Fruit fly (Drosophila melanogaster) whole organism, embryonic: Measurements from ENCODE around the gene CG31960.

Experiments used
- ATbp ChIP-seq: fragments of 200-800 bp; sonication (Bioruptor generic); optimal IDR thresholded peaks from 2 replicates; lab custom pipeline; 2017; ENCODE audit warnings: missing biosample characterization, mild to moderate bottlenecking, missing genetic modification characterization, missing genetic modification reagents
- BEAF-32 ChIP-seq: fragments of 200-800 bp; sonication (Bioruptor generic); optimal IDR thresholded peaks from 3 replicates; lab custom pipeline; 2017; ENCODE audit warnings: missing biosample characterization, missing genetic modification characterization, mild to moderate bottlenecking, moderate library complexity, missing genetic modification reagents
- CG10147 ChIP-seq: fragments of 200-800 bp; sonication (Bioruptor generic); optimal IDR thresholded peaks from 2 replicates; lab custom pipeline; 2019; ENCODE audit warnings: missing biosample characterization, mild to moderate bottlenecking, missing genetic modification characterization, moderate library complexity
- CG10209 ChIP-seq: fragments of 200-800 bp; sonication (Bioruptor generic); optimal IDR thresholded peaks from 3 replicates; lab custom pipeline; 2017; ENCODE audit warnings: missing biosample characterization, mild to moderate bottlenecking, missing genetic modification characterization, missing genetic modification reagents
- CG10959 ChIP-seq: fragments of 200-800 bp; sonication (Bioruptor generic); IDR thresholded peaks from 2 replicates; pipeline ENCODE4 v1.3.6; 2022; ENCODE audit warnings: missing biosample characterization, missing genetic modification characterization
- CG11723 ChIP-seq: fragments of 200-800 bp; sonication (Bioruptor generic); optimal IDR thresholded peaks from 2 replicates; lab custom pipeline; 2017; ENCODE audit warnings: missing biosample characterization, mild to moderate bottlenecking, missing genetic modification characterization
- CG13287 ChIP-seq: fragments of 200-800 bp; sonication (Bioruptor generic); IDR thresholded peaks from 2 replicates; pipeline ENCODE4 v1.3.6; 2022; ENCODE audit warnings: missing biosample characterization, missing genetic modification characterization; ENCODE audit not compliant: partially characterized antibody
- CG1603 ChIP-seq: fragments of 200-800 bp; sonication (Bioruptor generic); optimal IDR thresholded peaks from 2 replicates; lab custom pipeline; 2019; ENCODE audit warnings: missing biosample characterization, mild to moderate bottlenecking, missing genetic modification characterization, moderate library complexity
- CG16779 ChIP-seq: fragments of 200-800 bp; sonication (Bioruptor generic); IDR thresholded peaks from 2 replicates; pipeline ENCODE4 v1.3.6; 2022; ENCODE audit warnings: missing biosample characterization, missing genetic modification characterization
- CG2202 ChIP-seq: fragments of 200-800 bp; sonication (Bioruptor generic); optimal IDR thresholded peaks from 2 replicates; lab custom pipeline; 2018; ENCODE audit warnings: missing biosample characterization, mild to moderate bottlenecking, missing genetic modification characterization
- CG2712 ChIP-seq: fragments of 200-800 bp; optimal IDR thresholded peaks from 3 replicates; lab custom pipeline; 2019; ENCODE audit warnings: missing biosample characterization, mild to moderate bottlenecking, missing genetic modification characterization, moderate library complexity
- CG34422 ChIP-seq: fragments of 200-800 bp; sonication (Bioruptor generic); IDR thresholded peaks from 3 replicates; pipeline ENCODE4 v1.3.6; 2022; ENCODE audit warnings: missing biosample characterization, missing genetic modification characterization
- CG4282 ChIP-seq: fragments of 200-800 bp; sonication (Bioruptor generic); optimal IDR thresholded peaks from 2 replicates; lab custom pipeline; 2016; ENCODE audit warnings: missing biosample characterization, missing genetic modification characterization
- CG6791 ChIP-seq: fragments of 200-800 bp; sonication (Bioruptor generic); IDR thresholded peaks from 3 replicates; pipeline ENCODE4 v1.3.6; 2022; ENCODE audit warnings: missing biosample characterization, missing genetic modification characterization; ENCODE audit not compliant: partially characterized antibody
- CG8924 ChIP-seq: fragments of 200-800 bp; optimal IDR thresholded peaks from 3 replicates; lab custom pipeline; 2019; ENCODE audit warnings: missing biosample characterization, mild to moderate bottlenecking, missing genetic modification characterization, moderate library complexity
- CHES-1-like ChIP-seq: fragments of 200-800 bp; sonication (Bioruptor generic); optimal IDR thresholded peaks from 2 replicates; lab custom pipeline; 2016; ENCODE audit warnings: missing biosample characterization, missing genetic modification characterization
- D ChIP-seq, 2 experiments: fragments of 200-800 bp in 1 of 2; fragments of >200 bp in 1 of 2; sonication (Bioruptor generic) in 1 of 2; optimal IDR thresholded peaks; 2 replicates in 1 of 2; 3 replicates in 1 of 2; lab custom pipeline; 2017; ENCODE audit warnings: mild to moderate bottlenecking in 1 of 2, missing biosample characterization in 1 of 2, missing genetic modification characterization in 1 of 2, missing genetic modification reagents in 1 of 2
- D19B ChIP-seq: fragments of 200-800 bp; sonication (Bioruptor generic); optimal IDR thresholded peaks from 2 replicates; lab custom pipeline; 2017; ENCODE audit warnings: missing biosample characterization, mild to moderate bottlenecking, missing genetic modification characterization
- Dfd ChIP-seq, 2 experiments: fragments of >200 bp; optimal IDR thresholded peaks; 2 replicates each; lab custom pipeline; 2017; ENCODE audit warnings: missing biosample characterization in 2 of 2, missing genetic modification characterization in 2 of 2
- Ets65A ChIP-seq: fragments of 200-800 bp; sonication (Bioruptor generic); peaks from one replicate; lab custom pipeline; 2016; ENCODE audit warnings: missing biosample characterization, missing genetic modification characterization
- Gsc ChIP-seq: fragments of 200-800 bp; sonication (Bioruptor generic); IDR thresholded peaks from 2 replicates; pipeline ENCODE4 v1.3.6; 2022; ENCODE audit warnings: missing biosample characterization, missing genetic modification characterization
- Gug ChIP-seq: fragments of 200-800 bp; sonication (Bioruptor generic); IDR thresholded peaks from 4 replicates; pipeline ENCODE4 v1.3.6; 2022; ENCODE audit warnings: missing biosample characterization, missing genetic modification characterization
- H15 ChIP-seq: fragments of 200-800 bp; sonication (Bioruptor generic); IDR thresholded peaks from 3 replicates; pipeline ENCODE4 v1.3.6; 2022; ENCODE audit warnings: missing biosample characterization, missing genetic modification characterization
- Lpt ChIP-seq: fragments of >200 bp; optimal IDR thresholded peaks from 2 replicates; lab custom pipeline; 2018; ENCODE audit warnings: missing biosample characterization, missing genetic modification characterization
- Mad ChIP-seq: fragments of 200-800 bp; sonication (Bioruptor generic); optimal IDR thresholded peaks from 2 replicates; lab custom pipeline; 2016; ENCODE audit warnings: missing biosample characterization, missing genetic modification characterization
- NfI ChIP-seq: fragments of 200-800 bp; sonication (Bioruptor generic); optimal IDR thresholded peaks from 3 replicates; lab custom pipeline; 2018; ENCODE audit warnings: missing biosample characterization, mild to moderate bottlenecking, missing genetic modification characterization, moderate library complexity
- Ravus ChIP-seq: fragments of 200-800 bp; sonication (Bioruptor generic); IDR thresholded peaks from 2 replicates; pipeline ENCODE4 v1.3.6; 2022; ENCODE audit warnings: missing biosample characterization, missing genetic modification characterization
- Sin3A ChIP-seq: fragments of >200 bp; optimal IDR thresholded peaks from 2 replicates; lab custom pipeline; 2018
- Xrp1 ChIP-seq: fragments of 200-800 bp; sonication (Bioruptor generic); IDR thresholded peaks from 2 replicates; pipeline ENCODE4 v1.3.6; 2022; ENCODE audit warnings: missing biosample characterization, missing genetic modification characterization
- abd-A ChIP-seq: fragments of 200-800 bp; sonication (Bioruptor generic); optimal IDR thresholded peaks from 3 replicates; lab custom pipeline; 2019; ENCODE audit warnings: missing biosample characterization, mild to moderate bottlenecking, missing genetic modification characterization, moderate library complexity
- az2 ChIP-seq: fragments of 200-800 bp; sonication (Bioruptor generic); optimal IDR thresholded peaks from 3 replicates; lab custom pipeline; 2016; ENCODE audit warnings: missing biosample characterization, missing genetic modification characterization
- bcd ChIP-seq: fragments of 200-800 bp; sonication (Bioruptor generic); optimal IDR thresholded peaks from 2 replicates; lab custom pipeline; 2017; ENCODE audit warnings: missing biosample characterization, mild to moderate bottlenecking, missing genetic modification characterization
- cato ChIP-seq: fragments of 200-800 bp; sonication (Bioruptor generic); optimal IDR thresholded peaks from 2 replicates; lab custom pipeline; 2016; ENCODE audit warnings: missing biosample characterization, missing genetic modification characterization, borderline replicate concordance
- chn ChIP-seq: fragments of 200-800 bp; sonication (Bioruptor generic); optimal IDR thresholded peaks from 2 replicates; lab custom pipeline; 2016; ENCODE audit warnings: missing biosample characterization, missing genetic modification characterization
- esg ChIP-seq: fragments of 200-800 bp; sonication (Bioruptor generic); conservative IDR thresholded peaks from 2 replicates; pipeline ENCODE4 v1.3.6; 2022; ENCODE audit warnings: missing biosample characterization, missing genetic modification characterization
- fu2 ChIP-seq: fragments of 200-800 bp; sonication (Bioruptor generic); optimal IDR thresholded peaks from 2 replicates; lab custom pipeline; 2016; ENCODE audit warnings: missing biosample characterization, missing genetic modification characterization
- gfzf ChIP-seq: fragments of 200-800 bp; sonication (Bioruptor generic); optimal IDR thresholded peaks from 2 replicates; lab custom pipeline; 2016; ENCODE audit warnings: missing biosample characterization, mild to moderate bottlenecking, missing genetic modification characterization, moderate library complexity
- grau ChIP-seq: fragments of 200-800 bp; optimal IDR thresholded peaks from 3 replicates; lab custom pipeline; 2019; ENCODE audit warnings: missing biosample characterization, mild to moderate bottlenecking, missing genetic modification characterization, moderate library complexity
- gsb-n ChIP-seq: fragments of 200-800 bp; sonication (Bioruptor generic); optimal IDR thresholded peaks from 3 replicates; lab custom pipeline; 2018; ENCODE audit warnings: missing biosample characterization, mild to moderate bottlenecking, missing genetic modification characterization
- hbn ChIP-seq: fragments of 200-800 bp; sonication (Bioruptor generic); IDR thresholded peaks from 2 replicates; pipeline ENCODE4 v1.3.6; 2022; ENCODE audit warnings: missing biosample characterization, missing genetic modification characterization; ENCODE audit not compliant: partially characterized antibody
- her ChIP-seq: fragments of 200-800 bp; sonication (Bioruptor generic); optimal IDR thresholded peaks from 2 replicates; lab custom pipeline; 2016; ENCODE audit warnings: missing biosample characterization, missing genetic modification characterization
- kay ChIP-seq: fragments of 200-800 bp; sonication (Bioruptor generic); optimal IDR thresholded peaks from 2 replicates; lab custom pipeline; 2016; ENCODE audit warnings: missing biosample characterization, missing genetic modification characterization
- maf-S ChIP-seq: fragments of 200-800 bp; sonication (Bioruptor generic); optimal IDR thresholded peaks from 2 replicates; lab custom pipeline; 2016; ENCODE audit warnings: missing biosample characterization, missing genetic modification characterization
- mam ChIP-seq: fragments of 200-800 bp; sonication (Bioruptor generic); optimal IDR thresholded peaks from 3 replicates; lab custom pipeline; 2016; ENCODE audit warnings: missing biosample characterization, missing genetic modification characterization
- pan ChIP-seq, 4 experiments: fragments of >200 bp in 3 of 4; fragments of 200-800 bp in 1 of 4; sonication (Bioruptor generic) in 1 of 4; optimal IDR thresholded peaks in 3 of 4; IDR thresholded peaks in 1 of 4; 2 replicates each; pipeline versions ENCODE4 v1.3.6 to Lab custom; 2017 to 2022; ENCODE audit warnings: missing biosample characterization in 2 of 4, missing genetic modification characterization in 2 of 4, mixed read lengths in 1 of 4
- repo ChIP-seq: fragments of 200-800 bp; sonication (Bioruptor generic); optimal IDR thresholded peaks from 2 replicates; lab custom pipeline; 2016; ENCODE audit warnings: missing biosample characterization, missing genetic modification characterization
- seq ChIP-seq: fragments of 200-800 bp; sonication (Bioruptor generic); IDR thresholded peaks from 2 replicates; pipeline ENCODE4 v1.3.6; 2022; ENCODE audit warnings: missing biosample characterization, missing genetic modification characterization
- tna ChIP-seq: fragments of 200-800 bp; sonication (Bioruptor generic); IDR thresholded peaks from 2 replicates; pipeline ENCODE4 v1.3.6; 2022; ENCODE audit warnings: missing biosample characterization, missing genetic modification characterization; ENCODE audit not compliant: partially characterized antibody
- ttk ChIP-seq: fragments of 200-800 bp; sonication (Bioruptor generic); IDR thresholded peaks from 2 replicates; pipeline ENCODE4 v2.1.2; 2022; ENCODE audit warnings: missing biosample characterization, missing genetic modification characterization
- zf30C ChIP-seq: fragments of 200-800 bp; sonication (Bioruptor generic); optimal IDR thresholded peaks from 3 replicates; lab custom pipeline; 2018; ENCODE audit warnings: missing biosample characterization, mild to moderate bottlenecking, missing genetic modification characterization
- zfh1 ChIP-seq: fragments of 200-800 bp; sonication (Bioruptor generic); IDR thresholded peaks from 3 replicates; pipeline ENCODE4 v1.3.6; 2022; ENCODE audit warnings: missing biosample characterization, missing genetic modification characterization

Gene CG31960

dm6 chr2L:3818903-3819302 is 34.2 kb downstream of the CG31960 start (continued):
- peak; percentile 81 for TF ChIP-seq Xrp1 (GFP tag; lab: Robert Waterston, UW)
- no peak for TF ChIP-seq NfI (GFP tag; lab: Kevin White, UChicago)
- peak; percentile 17 for TF ChIP-seq CG10209 (GFP tag; lab: Kevin White, UChicago)
- TF ChIP-seq Gsc (GFP tag; lab: Robert Waterston, UW): no peak
- no peak for TF ChIP-seq repo (GFP tag; lab: Kevin White, UChicago)
- no peak for TF ChIP-seq gfzf
- TF ChIP-seq her: no peak
- TF ChIP-seq D19B (GFP tag; lab: Kevin White, UChicago): no peak
- TF ChIP-seq bcd (GFP tag; lab: Kevin White, UChicago): no peak
- TF ChIP-seq grau: peak; percentile 13
- no peak for TF ChIP-seq maf-S (GFP tag; lab: Kevin White, UChicago)
- TF ChIP-seq CG8924 (tag; lab: Kevin White, UChicago): peak; percentile 21
- TF ChIP-seq CG1603 (tag; lab: Kevin White, UChicago): peak; percentile 60
- TF ChIP-seq Ravus: no peak
- no peak for TF ChIP-seq kay (GFP tag; lab: Kevin White, UChicago)
- TF ChIP-seq abd-A (tag; lab: Kevin White, UChicago): no peak
- TF ChIP-seq Mad (GFP tag; lab: Kevin White, UChicago): no peak
- no peak for TF ChIP-seq tna
- TF ChIP-seq Lpt (GFP tag; lab: Kevin White, UChicago): no peak
- no peak for TF ChIP-seq H15
- no peak for TF ChIP-seq cato (GFP tag; lab: Kevin White, UChicago)
- TF ChIP-seq chn (GFP tag; lab: Kevin White, UChicago): peak; percentile 47
- no peak for TF ChIP-seq gsb-n (tag; lab: Kevin White, UChicago)
- TF ChIP-seq BEAF-32 (GFP tag; lab: Kevin White, UChicago): no peak
- no peak for TF ChIP-seq CG13287 (GFP tag; lab: Robert Waterston, UW)
- TF ChIP-seq Ets65A (GFP tag; lab: Kevin White, UChicago): no peak
- TF ChIP-seq CG10147 (GFP tag; lab: Kevin White, UChicago): no peak
- no peak for TF ChIP-seq CG6791 (GFP tag; lab: Robert Waterston, UW)
- TF ChIP-seq ATbp (GFP tag; lab: Kevin White, UChicago): no peak
- peak; percentile 88 for TF ChIP-seq zf30C
- TF ChIP-seq CG16779 (GFP tag; lab: Robert Waterston, UW): no peak
- no peak for TF ChIP-seq esg (GFP tag; lab: Robert Waterston, UW)
- TF ChIP-seq CG34422 (GFP tag; lab: Robert Waterston, UW): no peak
- no peak for TF ChIP-seq CG4282 (GFP tag; lab: Kevin White, UChicago)
- TF ChIP-seq zfh1 (GFP tag; lab: Robert Waterston, UW): peak; percentile 63; the same call in 2 of the 3 replicates
- peak; percentile 17 for TF ChIP-seq az2 (GFP tag; lab: Kevin White, UChicago)
- TF ChIP-seq ttk (GFP tag; lab: Robert Waterston, UW): no peak
- no peak for TF ChIP-seq CG11723 (GFP tag; lab: Kevin White, UChicago)
- TF ChIP-seq CG2712 (tag; lab: Kevin White, UChicago): peak; percentile 60
- no peak for TF ChIP-seq seq (GFP tag; lab: Robert Waterston, UW)
- no peak for TF ChIP-seq hbn (GFP tag; lab: Robert Waterston, UW)
- TF ChIP-seq pan (optimal IDR thresholded peaks at IDR 0.05; lab: Kevin White, UChicago): no peak
- TF ChIP-seq pan (GFP tag; optimal IDR thresholded peaks at IDR 0.05 in 1 of 2, IDR thresholded peaks at IDR 0.05 in 1 of 2): peak in 1 of 2 experiments; percentile 19
- TF ChIP-seq D (optimal IDR thresholded peaks at IDR 0.05; lab: Kevin White, UChicago): no peak
- peak; percentile 3 for TF ChIP-seq D (GFP tag; optimal IDR thresholded peaks at IDR 0.05; lab: Kevin White, UChicago)
- no peak for TF ChIP-seq fu2 (GFP tag; lab: Kevin White, UChicago)
- TF ChIP-seq CHES-1-like (GFP tag; lab: Kevin White, UChicago): no peak
- 0 out of 2 replicates have a peak, but pooled peaks have one; percentile 18 for TF ChIP-seq CG10959 (GFP tag; lab: Robert Waterston, UW)
- TF ChIP-seq Sin3A (lab: Kevin White, UChicago): no peak
- peak; percentile 16 for TF ChIP-seq CG2202 (tag; lab: Kevin White, UChicago)
- no peak for TF ChIP-seq Gug (GFP tag; lab: Robert Waterston, UW)
- TF ChIP-seq Dfd (GFP tag; optimal IDR thresholded peaks at IDR 0.05; lab: Kevin White, UChicago): no peak
- TF ChIP-seq mam (GFP tag; lab: Kevin White, UChicago): no peak
